Worm (Caenorhabditis elegans) whole organism, L1 larva: ENCODE results near the gene lev-1.

Source experiments
- lin-39 ChIP-seq: fragments of 150-350 bp; optimal IDR thresholded peaks from 2 replicates; lab custom pipeline; 2014; ENCODE audit warnings: missing biosample characterization, missing genetic modification reagents, missing genetic modification characterization
- mep-1 ChIP-seq: fragments of 150-350 bp; optimal IDR thresholded peaks from 2 replicates; lab custom pipeline; 2014; ENCODE audit warnings: missing biosample characterization, missing genetic modification characterization

- TF ChIP-seq mep-1 (tag; lab: Kevin White, UChicago) (no peak), lin-39 (tag; lab: Kevin White, UChicago) (no peak)
Measured at ce11 chrIV:13189467-13189866, 10.3 kb upstream of the lev-1 start, which contains the start of gene F58D2.2.
